Worm (Caenorhabditis elegans): Measurements from ENCODE around the gene Y49F6B.12.
A peak's percentile ranks its signal among the peaks of the same experiment; 100 is the strongest.

Gene Y49F6B.12

DNA sequence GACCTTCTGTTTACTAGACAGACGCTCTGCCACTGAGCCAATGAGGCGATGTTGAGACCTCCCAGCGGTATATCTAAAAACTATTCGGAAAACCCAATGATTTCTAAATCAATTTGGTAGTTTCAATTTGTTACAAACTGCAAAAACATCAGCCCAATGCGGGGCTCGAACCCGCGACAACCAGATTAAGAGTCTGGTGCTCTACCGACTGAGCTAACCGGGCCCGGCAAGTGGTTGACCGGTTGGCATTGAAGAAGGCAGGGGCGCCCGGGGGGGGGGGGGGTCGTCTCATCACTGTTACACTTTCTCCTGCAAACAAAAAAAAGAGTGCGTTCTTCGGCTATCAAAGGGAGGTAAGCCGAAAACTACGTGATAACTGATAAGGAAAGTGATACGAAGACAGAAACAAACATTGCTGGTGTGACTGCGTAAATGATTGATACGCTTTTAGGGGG, 32.9 kb downstream of the Y49F6B.12 start:
- no peak for TF ChIP-seq fos-1 (tag; optimal IDR thresholded peaks at IDR 0.05)
- TF ChIP-seq lir-3 (tag; optimal IDR thresholded peaks at IDR 0.05): peak; percentile 48
- TF ChIP-seq ztf-7 (tag; optimal IDR thresholded peaks at IDR 0.05): no peak
- no peak for TF ChIP-seq snpc-4 (tag; optimal IDR thresholded peaks at IDR 0.05)
- TF ChIP-seq attf-4 (tag; optimal IDR thresholded peaks at IDR 0.05): no peak
- peak; percentile 4 for TF ChIP-seq nhr-48 (tag; optimal IDR thresholded peaks at IDR 0.05)
- TF ChIP-seq spr-1 (tag; optimal IDR thresholded peaks at IDR 0.05): peak; percentile 32
- TF ChIP-seq zfp-3 (GFP tag; conservative IDR thresholded peaks at IDR 0.05): peak; percentile 73; the same call in 1 of the 2 replicates
- no peak for TF ChIP-seq nhr-11 (tag; optimal IDR thresholded peaks at IDR 0.05)
- peak; percentile 77; the same call in 1 of the 2 replicates for TF ChIP-seq D1046.2 (GFP tag; IDR thresholded peaks at IDR 0.05)
- TF ChIP-seq mxl-3 (GFP tag; optimal IDR thresholded peaks at IDR 0.05): peak; percentile 38
- peak; percentile 67 for TF ChIP-seq ctbp-1 (GFP tag; IDR thresholded peaks at IDR 0.05)
- TF ChIP-seq spr-3 (GFP tag; optimal IDR thresholded peaks at IDR 0.05): peak; percentile 62
- peak; percentile 59 for TF ChIP-seq Y5F2A.4 (GFP tag; optimal IDR thresholded peaks at IDR 0.05)
- peak; percentile 37 for TF ChIP-seq mes-2 (tag; optimal IDR thresholded peaks at IDR 0.05; ENCODE audit: poor library complexity, severe bottlenecking)
- TF ChIP-seq F44E2.7 (GFP tag; IDR thresholded peaks at IDR 0.05): peak; percentile 77; the same call in 1 of the 2 replicates
- no peak for TF ChIP-seq zag-1 (tag; optimal IDR thresholded peaks at IDR 0.05)
- no peak for TF ChIP-seq ama-1 (optimal IDR thresholded peaks at IDR 0.05)
- peak; percentile 87 for TF ChIP-seq egl-43 (GFP tag; IDR thresholded peaks at IDR 0.05)
- peak; percentile 53; the same call in 1 of the 2 replicates for TF ChIP-seq saeg-2 (GFP tag; IDR thresholded peaks at IDR 0.05)
- TF ChIP-seq hif-1 (tag; optimal IDR thresholded peaks at IDR 0.05): peak in 1 of 2 experiments; percentile 52
- peak; percentile 55 for TF ChIP-seq dve-1 (tag; optimal IDR thresholded peaks at IDR 0.05; ENCODE audit: insufficient read depth)
- TF ChIP-seq madf-5 (GFP tag; IDR thresholded peaks at IDR 0.05): peak; percentile 58 to 81; a peak in 2 of 4 replicates
- TF ChIP-seq ces-1 (GFP tag; optimal IDR thresholded peaks at IDR 0.05): no peak
- peak; percentile 86 for TF ChIP-seq mdt-29 (GFP tag; IDR thresholded peaks at IDR 0.05)
- peak; percentile 59; the same call in 1 of the 2 replicates for TF ChIP-seq ceh-20 (GFP tag; IDR thresholded peaks at IDR 0.05)
- peak; percentile 72; the same call in 1 of the 2 replicates for TF ChIP-seq lim-7 (GFP tag; IDR thresholded peaks at IDR 0.05)
- TF ChIP-seq F10B5.3 (tag; optimal IDR thresholded peaks at IDR 0.05): no peak
- no peak for TF ChIP-seq arid-1 (GFP tag; conservative IDR thresholded peaks at IDR 0.05)
- TF ChIP-seq F37D6.2 (tag; optimal IDR thresholded peaks at IDR 0.05): no peak
- no peak for TF ChIP-seq zip-11 (GFP tag; IDR thresholded peaks at IDR 0.05)
- TF ChIP-seq T20F7.1 (GFP tag; optimal IDR thresholded peaks at IDR 0.05): no peak
- no peak for TF ChIP-seq ztf-11 (tag; optimal IDR thresholded peaks at IDR 0.05)
- peak; percentile 40 for TF ChIP-seq sdz-12 (GFP tag; optimal IDR thresholded peaks at IDR 0.05)
- TF ChIP-seq nhr-25 (tag; optimal IDR thresholded peaks at IDR 0.05; ENCODE audit: borderline replicate concordance, insufficient read depth): no peak
- TF ChIP-seq nhr-41 (GFP tag; IDR thresholded peaks at IDR 0.05): 0 out of 2 replicates have a peak, but pooled peaks have one; percentile 45
- no peak for TF ChIP-seq nhr-6 (tag; optimal IDR thresholded peaks at IDR 0.05)
- TF ChIP-seq nhr-237 (tag; optimal IDR thresholded peaks at IDR 0.05): no peak
- peak; percentile 54; the same call in 1 of the 2 replicates for TF ChIP-seq ceh-44 (GFP tag; IDR thresholded peaks at IDR 0.05)
- peak; percentile 81 for TF ChIP-seq lin-38 (GFP tag; IDR thresholded peaks at IDR 0.05)
- peak; percentile 81 for TF ChIP-seq dmd-6 (GFP tag; IDR thresholded peaks at IDR 0.05)
- peak; percentile 73 for TF ChIP-seq duxl-1 (tag; optimal IDR thresholded peaks at IDR 0.05; ENCODE audit: poor library complexity)
- no peak for TF ChIP-seq zip-2 (tag; optimal IDR thresholded peaks at IDR 0.05)
- peak; percentile 75; the same call in 1 of the 2 replicates for TF ChIP-seq hmg-1.1 (GFP tag; IDR thresholded peaks at IDR 0.05)
- TF ChIP-seq cey-2 (tag; optimal IDR thresholded peaks at IDR 0.05; ENCODE audit: borderline replicate concordance, insufficient read depth): no peak
- peak; percentile 91 for TF ChIP-seq gei-8 (GFP tag; optimal IDR thresholded peaks at IDR 0.05)
- TF ChIP-seq nhr-10 (tag; optimal IDR thresholded peaks at IDR 0.05): no peak
- peak; percentile 6 for TF ChIP-seq zfp-2 (tag; optimal IDR thresholded peaks at IDR 0.05)
- no peak for TF ChIP-seq nhr-111 (GFP tag; optimal IDR thresholded peaks at IDR 0.05)
- peak; percentile 8 for TF ChIP-seq F49E8.2 (tag; optimal IDR thresholded peaks at IDR 0.05; ENCODE audit: borderline replicate concordance)

All from whole organism, L4 larva.